Fruit fly (Drosophila melanogaster) whole organism, adult: Measurements from ENCODE around the gene CG42564.

ENCODE experiments used
- CG11617 ChIP-seq: fragments of 200-800 bp; sonication (Bioruptor generic); optimal IDR thresholded peaks from 2 replicates; lab custom pipeline; 2017; ENCODE audit warnings: mild to moderate bottlenecking, missing biosample characterization, missing genetic modification reagents, missing genetic modification characterization
- CG12768 ChIP-seq: fragments of 200-800 bp; sonication (Bioruptor generic); optimal IDR thresholded peaks from 2 replicates; lab custom pipeline; 2017; ENCODE audit warnings: missing biosample characterization, missing genetic modification characterization, mild to moderate bottlenecking, moderate library complexity, missing genetic modification reagents
- CG14711 ChIP-seq: fragments of 200-800 bp; sonication (Bioruptor generic); optimal IDR thresholded peaks from 2 replicates; lab custom pipeline; 2018; ENCODE audit warnings: missing biosample characterization, mild to moderate bottlenecking, missing genetic modification characterization, moderate library complexity
- CG1620 ChIP-seq: fragments of 200-800 bp; sonication (Bioruptor generic); optimal IDR thresholded peaks from 2 replicates; lab custom pipeline; 2016; ENCODE audit warnings: missing biosample characterization, missing genetic modification characterization
- CG33017 ChIP-seq: fragments of 200-800 bp; sonication (Bioruptor generic); optimal IDR thresholded peaks from 2 replicates; lab custom pipeline; 2018; ENCODE audit warnings: missing biosample characterization, mild to moderate bottlenecking, missing genetic modification characterization, moderate library complexity
- CG5204 ChIP-seq: fragments of 200-800 bp; sonication (Bioruptor generic); optimal IDR thresholded peaks from 2 replicates; lab custom pipeline; 2016; ENCODE audit warnings: missing biosample characterization, missing genetic modification characterization
- CG7045 ChIP-seq: fragments of 200-800 bp; sonication (Bioruptor generic); optimal IDR thresholded peaks from 2 replicates; lab custom pipeline; 2017; ENCODE audit warnings: missing biosample characterization, mild to moderate bottlenecking, missing genetic modification characterization
- CG7101 ChIP-seq: fragments of 200-800 bp; sonication (Bioruptor generic); optimal IDR thresholded peaks from 2 replicates; lab custom pipeline; 2018; ENCODE audit warnings: missing biosample characterization, mild to moderate bottlenecking, missing genetic modification characterization, moderate library complexity
- Clk ChIP-seq: fragments of 200-800 bp; sonication (Bioruptor generic); optimal IDR thresholded peaks from 2 replicates; lab custom pipeline; 2017; ENCODE audit warnings: missing biosample characterization, missing genetic modification characterization
- Crg-1 ChIP-seq: fragments of 200-800 bp; sonication (Bioruptor generic); optimal IDR thresholded peaks from 2 replicates; lab custom pipeline; 2016; ENCODE audit warnings: missing biosample characterization, missing genetic modification characterization
- Hr96 ChIP-seq: fragments of 200-800 bp; sonication (Bioruptor generic); optimal IDR thresholded peaks from 2 replicates; lab custom pipeline; 2016; ENCODE audit warnings: missing biosample characterization, missing genetic modification characterization
- Mnt ChIP-seq: fragments of 200-800 bp; sonication (Bioruptor generic); optimal IDR thresholded peaks from 2 replicates; lab custom pipeline; 2016; ENCODE audit warnings: missing biosample characterization, mild to moderate bottlenecking, missing genetic modification characterization
- bab1 ChIP-seq: fragments of 200-800 bp; sonication (Bioruptor generic); optimal IDR thresholded peaks from 3 replicates; lab custom pipeline; 2019; ENCODE audit warnings: missing biosample characterization, mild to moderate bottlenecking, missing genetic modification characterization, moderate library complexity
- cic ChIP-seq: fragments of 200-800 bp; sonication (Bioruptor generic); optimal IDR thresholded peaks from 2 replicates; lab custom pipeline; 2017; ENCODE audit warnings: missing biosample characterization, mild to moderate bottlenecking, missing genetic modification characterization, moderate library complexity
- cnc ChIP-seq, 2 experiments: fragments of >200 bp; optimal IDR thresholded peaks; 2 replicates each; lab custom pipeline; 2017
- kay ChIP-seq: fragments of 200-800 bp; sonication (Bioruptor generic); peaks from one replicate; lab custom pipeline; 2016; ENCODE audit warnings: missing biosample characterization, missing genetic modification characterization, borderline replicate concordance
- ovo ChIP-seq: fragments of 200-800 bp; sonication (Bioruptor generic); optimal IDR thresholded peaks from 2 replicates; lab custom pipeline; 2016; ENCODE audit warnings: missing biosample characterization, missing genetic modification characterization
- pad ChIP-seq: fragments of 200-800 bp; sonication (Bioruptor generic); optimal IDR thresholded peaks from 3 replicates; lab custom pipeline; 2017; ENCODE audit warnings: missing biosample characterization, missing genetic modification characterization, mild to moderate bottlenecking, moderate library complexity, missing genetic modification reagents
- tj ChIP-seq: fragments of 200-800 bp; sonication (Bioruptor generic); optimal IDR thresholded peaks from 3 replicates; lab custom pipeline; 2017; ENCODE audit warnings: missing biosample characterization, mild to moderate bottlenecking, missing genetic modification characterization, moderate library complexity
- toe ChIP-seq: fragments of 200-800 bp; sonication (Bioruptor generic); optimal IDR thresholded peaks from 2 replicates; lab custom pipeline; 2016; ENCODE audit warnings: missing biosample characterization, missing genetic modification characterization

CG42564 gene

dm6 chr3R:6388414-6388830 is 14.1 kb downstream of the CG42564 start:
- no peak for TF ChIP-seq CG14711 (tag; lab: Kevin White, UChicago)
- no peak for TF ChIP-seq CG7101 (tag; lab: Kevin White, UChicago)
- TF ChIP-seq CG7045 (GFP tag; lab: Kevin White, UChicago): no peak
- no peak for TF ChIP-seq CG33017 (tag; lab: Kevin White, UChicago)
- TF ChIP-seq kay (GFP tag; lab: Kevin White, UChicago): peak; percentile 91
- TF ChIP-seq bab1 (GFP tag; lab: Kevin White, UChicago): peak; percentile 0
- no peak for TF ChIP-seq pad (GFP tag; lab: Kevin White, UChicago)
- no peak for TF ChIP-seq tj
- no peak for TF ChIP-seq Clk
- no peak for TF ChIP-seq cnc (optimal IDR thresholded peaks at IDR 0.05; lab: Kevin White, UChicago)
- no peak for TF ChIP-seq cic (GFP tag; lab: Kevin White, UChicago)
- TF ChIP-seq CG12768 (GFP tag; lab: Kevin White, UChicago): no peak
- no peak for TF ChIP-seq CG11617 (GFP tag; lab: Kevin White, UChicago)
- no peak for TF ChIP-seq toe
- no peak for TF ChIP-seq CG5204 (GFP tag; lab: Kevin White, UChicago)
- no peak for TF ChIP-seq ovo (GFP tag; lab: Kevin White, UChicago)
- no peak for TF ChIP-seq CG1620 (GFP tag; lab: Kevin White, UChicago)
- no peak for TF ChIP-seq Crg-1 (GFP tag; lab: Kevin White, UChicago)

DNA sequence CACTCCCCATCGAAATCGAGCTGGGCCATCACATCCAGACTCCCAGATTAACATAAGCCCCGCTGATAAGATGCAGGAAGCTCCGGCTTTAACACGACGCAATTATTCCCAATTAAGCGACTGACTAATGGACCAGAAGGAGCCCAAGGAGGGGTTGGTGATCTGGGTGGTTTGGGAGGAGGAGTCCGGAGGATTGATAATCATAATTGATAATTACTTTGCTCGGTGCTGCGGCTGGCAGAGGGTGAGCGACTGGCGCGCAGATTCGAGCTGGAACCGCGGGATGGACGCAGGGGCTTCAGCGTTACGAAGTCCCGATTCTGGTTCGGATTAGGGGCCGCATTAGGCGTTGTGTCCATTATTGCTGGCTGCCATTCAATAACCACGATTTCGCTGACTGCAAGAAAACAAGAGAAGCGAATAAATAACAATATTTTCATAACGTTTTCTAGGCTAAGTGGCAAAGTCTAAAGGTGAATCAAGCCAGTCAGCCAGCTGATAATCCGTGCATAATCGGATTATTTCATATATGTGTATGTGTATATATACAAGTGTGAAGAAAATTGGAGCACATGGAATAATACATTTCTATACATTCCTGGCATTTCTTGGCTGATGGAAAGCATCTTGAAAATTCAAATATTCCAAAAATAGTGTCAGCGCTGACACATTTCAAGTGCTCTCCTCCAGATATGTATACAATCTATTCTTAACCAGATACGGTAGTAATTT is 19.4 kb downstream of the CG42564 start:
- peak in 1 of 2 experiments; percentile 6 for TF ChIP-seq cnc (optimal IDR thresholded peaks at IDR 0.05; lab: Kevin White, UChicago)
- peak; percentile 9 for TF ChIP-seq tj
- no peak for TF ChIP-seq CG5204 (GFP tag; lab: Kevin White, UChicago)
- no peak for TF ChIP-seq Mnt (GFP tag; lab: Kevin White, UChicago)

dm6 chr3R:6394247-6394522 is 19.9 kb downstream of the CG42564 start:
- no peak for TF ChIP-seq Clk
- no peak for TF ChIP-seq Crg-1 (GFP tag; lab: Kevin White, UChicago)
- no peak for TF ChIP-seq CG7101 (tag; lab: Kevin White, UChicago)
- TF ChIP-seq CG5204 (GFP tag; lab: Kevin White, UChicago): no peak
- TF ChIP-seq Mnt (GFP tag; lab: Kevin White, UChicago): no peak
- TF ChIP-seq CG33017 (tag; lab: Kevin White, UChicago): no peak
- no peak for TF ChIP-seq CG14711 (tag; lab: Kevin White, UChicago)
- no peak for TF ChIP-seq toe
- TF ChIP-seq CG11617 (GFP tag; lab: Kevin White, UChicago): no peak
- TF ChIP-seq pad (GFP tag; lab: Kevin White, UChicago): no peak
- no peak for TF ChIP-seq tj
- TF ChIP-seq ovo (GFP tag; lab: Kevin White, UChicago): no peak
- no peak for TF ChIP-seq cic (GFP tag; lab: Kevin White, UChicago)

DNA sequence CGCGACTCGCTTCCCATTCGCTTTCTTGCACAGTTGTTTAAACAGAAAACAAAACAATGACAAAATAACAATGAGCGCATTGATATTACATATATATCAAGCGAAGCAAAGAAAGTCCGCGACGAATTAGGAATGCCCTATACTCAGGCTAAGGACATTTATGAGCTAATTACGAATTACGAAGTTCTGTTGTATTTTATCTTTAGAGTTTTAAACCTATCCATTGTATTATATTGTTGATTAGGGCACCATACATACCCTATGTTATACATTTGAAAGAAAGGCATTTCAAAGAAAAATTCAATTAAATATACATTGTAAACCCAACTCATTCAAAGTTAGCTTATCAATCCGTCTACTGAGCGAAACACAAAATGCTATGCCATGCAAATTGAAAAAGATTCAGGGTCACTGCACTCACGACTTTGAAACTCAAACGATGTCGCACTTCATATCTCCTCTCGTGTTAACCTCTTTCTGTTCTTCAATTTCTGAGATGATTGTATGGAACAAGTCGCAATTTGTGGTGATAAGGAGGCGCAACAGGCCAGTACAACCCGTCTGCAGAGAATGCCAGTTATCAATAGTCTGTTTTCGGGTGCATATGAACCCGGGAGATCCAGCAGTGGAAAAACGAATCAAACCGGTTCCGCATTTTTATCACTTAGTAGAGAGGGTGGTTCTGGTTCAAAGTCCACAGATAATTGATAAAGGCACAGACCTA is 21.5 kb downstream of the CG42564 start:
- TF ChIP-seq CG33017 (tag; lab: Kevin White, UChicago) (no peak), CG7101 (tag; lab: Kevin White, UChicago) (no peak), kay (GFP tag; lab: Kevin White, UChicago) (peak; percentile 58), Crg-1 (GFP tag; lab: Kevin White, UChicago) (no peak), pad (GFP tag; lab: Kevin White, UChicago) (no peak), bab1 (GFP tag; lab: Kevin White, UChicago) (peak; percentile 1), CG5204 (GFP tag; lab: Kevin White, UChicago) (no peak), tj (peak; percentile 12)

DNA sequence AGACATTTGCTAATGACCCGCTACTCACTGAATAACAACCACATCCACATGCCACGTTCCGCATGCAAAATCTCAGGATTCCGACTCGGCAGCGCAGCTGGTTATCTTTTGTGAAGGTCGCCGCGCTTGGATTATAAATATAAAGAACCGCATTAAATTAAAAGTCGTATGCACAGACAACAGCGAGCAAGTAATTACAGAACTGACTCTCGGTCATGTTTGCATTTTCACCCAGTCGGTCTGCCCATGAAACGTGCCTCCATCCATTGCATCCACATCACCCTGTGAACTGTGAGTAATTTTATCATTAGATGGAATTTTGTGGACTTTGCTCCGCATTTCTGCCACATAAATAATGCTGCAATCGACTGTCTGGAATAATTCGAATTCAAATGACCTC is 22.3 kb downstream of the CG42564 start:
- no peak for TF ChIP-seq Mnt (GFP tag; lab: Kevin White, UChicago)
- TF ChIP-seq CG14711 (tag; lab: Kevin White, UChicago): no peak
- TF ChIP-seq cic (GFP tag; lab: Kevin White, UChicago): no peak
- TF ChIP-seq CG7101 (tag; lab: Kevin White, UChicago): no peak
- no peak for TF ChIP-seq CG1620 (GFP tag; lab: Kevin White, UChicago)

- TF ChIP-seq pad (GFP tag; lab: Kevin White, UChicago): peak; percentile 26
- TF ChIP-seq kay (GFP tag; lab: Kevin White, UChicago): peak; percentile 98
- TF ChIP-seq CG7101 (tag; lab: Kevin White, UChicago): peak; percentile 63
- TF ChIP-seq bab1 (GFP tag; lab: Kevin White, UChicago): peak; percentile 10
- TF ChIP-seq Mnt (GFP tag; lab: Kevin White, UChicago): no peak
- no peak for TF ChIP-seq cnc (optimal IDR thresholded peaks at IDR 0.05; lab: Kevin White, UChicago)
- peak; percentile 41 for TF ChIP-seq tj
- peak; percentile 32 for TF ChIP-seq CG12768 (GFP tag; lab: Kevin White, UChicago)
- peak; percentile 2 for TF ChIP-seq CG1620 (GFP tag; lab: Kevin White, UChicago)
- no peak for TF ChIP-seq Crg-1 (GFP tag; lab: Kevin White, UChicago)
- peak; percentile 32 for TF ChIP-seq Hr96 (GFP tag; lab: Kevin White, UChicago)
- TF ChIP-seq CG11617 (GFP tag; lab: Kevin White, UChicago): peak; percentile 62
- TF ChIP-seq CG14711 (tag; lab: Kevin White, UChicago): peak; percentile 24
- TF ChIP-seq CG7045 (GFP tag; lab: Kevin White, UChicago): peak; percentile 58
- TF ChIP-seq ovo (GFP tag; lab: Kevin White, UChicago): no peak
- TF ChIP-seq Clk: no peak
- TF ChIP-seq toe: no peak
- no peak for TF ChIP-seq cic (GFP tag; lab: Kevin White, UChicago)
- peak; percentile 67 for TF ChIP-seq CG5204 (GFP tag; lab: Kevin White, UChicago)
- peak; percentile 31 for TF ChIP-seq CG33017 (tag; lab: Kevin White, UChicago)
These were observed 23.4 kb downstream of the CG42564 start for dm6 chr3R:6397611-6398092.
